Worm (Caenorhabditis elegans) whole organism, L1 larva: ENCODE data around the gene tag-294.

Experiments
- C04F5.9 ChIP-seq: sonication (generic microtip); optimal IDR thresholded peaks from 2 replicates; lab custom pipeline; 2016; ENCODE audit warnings: missing genetic modification characterization, missing compliant biosample characterization
- C16A3.4 ChIP-seq: fragments of 150-350 bp; optimal IDR thresholded peaks from 2 replicates; lab custom pipeline; 2014; ENCODE audit warnings: missing biosample characterization, missing genetic modification characterization
- C34B4.2 ChIP-seq: sonication (generic microtip); optimal IDR thresholded peaks from 2 replicates; lab custom pipeline; 2017; ENCODE audit warnings: mild to moderate bottlenecking, missing genetic modification characterization, missing compliant biosample characterization
- Y116A8C.19 ChIP-seq: sonication (generic microtip); optimal IDR thresholded peaks from 2 replicates; lab custom pipeline; 2016; ENCODE audit warnings: missing compliant biosample characterization, missing genetic modification characterization, borderline replicate concordance
- aly-2 ChIP-seq: fragments of 150-350 bp; optimal IDR thresholded peaks from 2 replicates; lab custom pipeline; 2014; ENCODE audit warnings: missing biosample characterization, missing genetic modification characterization
- blmp-1 ChIP-seq: fragments of 150-350 bp; optimal IDR thresholded peaks from 2 replicates; lab custom pipeline; 2014; ENCODE audit warnings: missing biosample characterization, missing genetic modification characterization
- ceh-82 ChIP-seq, 3 experiments: fragments of 150-350 bp in 1 of 3; sonication (generic microtip) in 2 of 3; optimal IDR thresholded peaks; 2 replicates each; lab custom pipeline; 2014 to 2017; ENCODE audit warnings: missing biosample characterization in 3 of 3, missing genetic modification characterization in 3 of 3
- dsc-1 ChIP-seq: sonication (generic microtip); optimal IDR thresholded peaks from 2 replicates; lab custom pipeline; 2016; ENCODE audit warnings: mild to moderate bottlenecking, missing genetic modification characterization, missing compliant biosample characterization
- efl-1 ChIP-seq, 4 experiments: fragments of 150-350 bp; optimal IDR thresholded peaks in 3 of 4; peaks in 1 of 4; 1 replicate in 1 of 4; 2 replicates in 3 of 4; lab custom pipeline; 2014; ENCODE audit warnings: missing biosample characterization in 2 of 4, missing genetic modification characterization in 2 of 4, missing genetic modification reagents in 2 of 4
- egl-27 ChIP-seq, 2 experiments: fragments of 150-350 bp in 1 of 2; sonication (generic microtip); optimal IDR thresholded peaks; 3 replicates each; lab custom pipeline; 2017 to 2018; ENCODE audit warnings: missing biosample characterization in 2 of 2, missing genetic modification characterization in 2 of 2, missing genetic modification reagents in 2 of 2
- elt-2 ChIP-seq: sonication (generic microtip); optimal IDR thresholded peaks from 2 replicates; lab custom pipeline; 2016; ENCODE audit warnings: missing genetic modification characterization, mild to moderate bottlenecking, inconsistent platforms, missing compliant biosample characterization, missing genetic modification reagents
- elt-3 ChIP-seq, 6 experiments: fragments of 150-350 bp in 1 of 6; sonication (generic microtip); optimal IDR thresholded peaks; 2 replicates each; lab custom pipeline; 2017 to 2018; ENCODE audit warnings: missing biosample characterization in 6 of 6, missing genetic modification characterization in 6 of 6, inconsistent platforms in 1 of 6
- fkh-8 ChIP-seq: sonication (generic microtip); optimal IDR thresholded peaks from 2 replicates; lab custom pipeline; 2016; ENCODE audit warnings: mild to moderate bottlenecking, missing genetic modification characterization, missing compliant biosample characterization
- fos-1 ChIP-seq: fragments of 150-350 bp; optimal IDR thresholded peaks from 2 replicates; lab custom pipeline; 2014; ENCODE audit warnings: missing biosample characterization, missing genetic modification characterization
- grh-1 ChIP-seq: fragments of 200-800 bp; sonication (Bioruptor generic); IDR thresholded peaks from 2 replicates; pipeline ENCODE4 v1.3.6; 2022; ENCODE audit warnings: missing genetic modification reagents, missing genetic modification characterization, missing compliant biosample characterization
- hlh-17 ChIP-seq: fragments of 200-800 bp; sonication (Bioruptor generic); optimal IDR thresholded peaks from 2 replicates; lab custom pipeline; 2018; ENCODE audit warnings: missing genetic modification characterization, mild to moderate bottlenecking, missing compliant biosample characterization, moderate library complexity, borderline replicate concordance
- hlh-4 ChIP-seq: sonication (generic microtip); optimal IDR thresholded peaks from 2 replicates; lab custom pipeline; 2016; ENCODE audit warnings: mild to moderate bottlenecking, missing genetic modification characterization, missing compliant biosample characterization
- irx-1 ChIP-seq: sonication (generic microtip); optimal IDR thresholded peaks from 2 replicates; lab custom pipeline; 2016; ENCODE audit warnings: missing genetic modification characterization, missing compliant biosample characterization
- isw-1 ChIP-seq: fragments of 200-800 bp; sonication (Bioruptor generic); IDR thresholded peaks from 2 replicates; pipeline ENCODE4 v1.3.6; 2022; ENCODE audit warnings: missing genetic modification characterization, missing compliant biosample characterization
- jun-1 ChIP-seq: fragments of 150-350 bp; optimal IDR thresholded peaks from 2 replicates; lab custom pipeline; 2014; ENCODE audit warnings: missing biosample characterization, missing genetic modification reagents, missing genetic modification characterization
- lin-14 ChIP-seq: fragments of 200-800 bp; sonication (Bioruptor generic); optimal IDR thresholded peaks from 2 replicates; lab custom pipeline; 2018; ENCODE audit warnings: mild to moderate bottlenecking, missing genetic modification characterization, moderate library complexity, missing compliant biosample characterization
- lsy-2 ChIP-seq, 2 experiments: fragments of 150-350 bp; optimal IDR thresholded peaks; 2 replicates each; lab custom pipeline; 2014; ENCODE audit warnings: missing biosample characterization in 2 of 2, missing genetic modification characterization in 2 of 2
- mdl-1 ChIP-seq, 2 experiments: fragments of 150-350 bp; optimal IDR thresholded peaks; 2 replicates each; lab custom pipeline; 2014 to 2017; ENCODE audit warnings: missing biosample characterization in 2 of 2, missing genetic modification characterization in 2 of 2, inconsistent platforms in 1 of 2
- mef-2 ChIP-seq: fragments of 150-350 bp; optimal IDR thresholded peaks from 2 replicates; lab custom pipeline; 2014; ENCODE audit warnings: missing biosample characterization, missing genetic modification characterization
- nhr-11 ChIP-seq: fragments of 150-350 bp; optimal IDR thresholded peaks from 2 replicates; lab custom pipeline; 2014; ENCODE audit warnings: missing biosample characterization, missing genetic modification characterization
- nhr-47 ChIP-seq: sonication (generic microtip); optimal IDR thresholded peaks from 2 replicates; lab custom pipeline; 2016; ENCODE audit warnings: mild to moderate bottlenecking, missing genetic modification characterization, moderate library complexity, missing compliant biosample characterization
- nhr-77 ChIP-seq: fragments of 150-350 bp; optimal IDR thresholded peaks from 2 replicates; lab custom pipeline; 2014; ENCODE audit warnings: missing biosample characterization, missing genetic modification characterization
- nhr-90 ChIP-seq: sonication (generic microtip); optimal IDR thresholded peaks from 2 replicates; lab custom pipeline; 2016; ENCODE audit warnings: mild to moderate bottlenecking, missing genetic modification characterization, missing compliant biosample characterization; ENCODE audit not compliant: poor library complexity
- pag-3 ChIP-seq: sonication (generic microtip); optimal IDR thresholded peaks from 2 replicates; lab custom pipeline; 2017; ENCODE audit warnings: missing genetic modification characterization, mild to moderate bottlenecking, missing compliant biosample characterization, antibody characterized with exemption, borderline replicate concordance; ENCODE audit not compliant: insufficient read depth
- pqm-1 ChIP-seq: sonication (generic microtip); optimal IDR thresholded peaks from 3 replicates; lab custom pipeline; 2017; ENCODE audit warnings: missing biosample characterization, missing genetic modification characterization
- snpc-4 ChIP-seq: fragments of 150-350 bp; optimal IDR thresholded peaks from 2 replicates; lab custom pipeline; 2014; ENCODE audit warnings: missing biosample characterization, missing genetic modification characterization
- snu-23 ChIP-seq: sonication (generic microtip); optimal IDR thresholded peaks from 2 replicates; lab custom pipeline; 2016; ENCODE audit warnings: missing genetic modification characterization, missing compliant biosample characterization
- sup-37 ChIP-seq: fragments of 200-800 bp; sonication (Bioruptor generic); optimal IDR thresholded peaks from 2 replicates; lab custom pipeline; 2018; ENCODE audit warnings: mild to moderate bottlenecking, missing genetic modification characterization, missing compliant biosample characterization
- tbx-2 ChIP-seq: sonication (generic microtip); optimal IDR thresholded peaks from 2 replicates; lab custom pipeline; 2016; ENCODE audit warnings: missing genetic modification characterization, missing compliant biosample characterization
- tlp-1 ChIP-seq: fragments of 150-350 bp; optimal IDR thresholded peaks from 2 replicates; lab custom pipeline; 2014; ENCODE audit warnings: missing biosample characterization, missing genetic modification characterization
- unc-30 ChIP-seq: sonication (generic microtip); optimal IDR thresholded peaks from 2 replicates; lab custom pipeline; 2017; ENCODE audit warnings: missing biosample characterization, missing genetic modification characterization
- unc-62 ChIP-seq: fragments of 150-350 bp; optimal IDR thresholded peaks from 2 replicates; lab custom pipeline; 2014; ENCODE audit warnings: missing biosample characterization, missing genetic modification reagents, missing genetic modification characterization
- unc-86 ChIP-seq: sonication (generic microtip); optimal IDR thresholded peaks from 2 replicates; lab custom pipeline; 2016; ENCODE audit warnings: missing genetic modification characterization, missing compliant biosample characterization
- vab-15 ChIP-seq: sonication (generic microtip); optimal IDR thresholded peaks from 2 replicates; lab custom pipeline; 2017; ENCODE audit warnings: missing genotype, mild to moderate bottlenecking, missing genetic modification characterization, missing compliant biosample characterization
- xbp-1 ChIP-seq: sonication (generic microtip); optimal IDR thresholded peaks from 2 replicates; lab custom pipeline; 2016; ENCODE audit warnings: missing genetic modification characterization, missing compliant biosample characterization

The tag-294 gene

ce11 chrX:5728956-5729467 is 34.2 kb downstream of the tag-294 start (continued):
- peak; percentile 92 for TF ChIP-seq lin-14 (GFP tag; lab: Kevin White, UChicago)
- TF ChIP-seq pag-3: no peak
- no peak for TF ChIP-seq mef-2
- TF ChIP-seq unc-62 (GFP tag; lab: Kevin White, UChicago): no peak
- no peak for TF ChIP-seq sup-37 (GFP tag; lab: Kevin White, UChicago)
- TF ChIP-seq Y116A8C.19 (tag; lab: Kevin White, UChicago): no peak
- peak; percentile 67 for TF ChIP-seq snu-23
- peak; percentile 54 for TF ChIP-seq xbp-1 (tag; lab: Kevin White, UChicago)
- no peak for TF ChIP-seq elt-3 (tag; optimal IDR thresholded peaks at IDR 0.05; lab: Kevin White, UChicago)
- no peak for TF ChIP-seq C34B4.2
- TF ChIP-seq nhr-77 (tag; lab: Kevin White, UChicago): peak; percentile 13
- TF ChIP-seq nhr-11 (tag; lab: Kevin White, UChicago): no peak
- TF ChIP-seq unc-30 (tag; lab: Kevin White, UChicago): no peak
- TF ChIP-seq irx-1 (tag; lab: Kevin White, UChicago): peak; percentile 26
- no peak for TF ChIP-seq blmp-1 (tag; lab: Kevin White, UChicago)
- peak in 1 of 2 experiments; percentile 61 for TF ChIP-seq lsy-2 (tag; optimal IDR thresholded peaks at IDR 0.05; lab: Kevin White, UChicago)
- TF ChIP-seq fos-1: peak; percentile 35
- TF ChIP-seq jun-1: peak; percentile 54
- TF ChIP-seq pqm-1: no peak
- peak; percentile 86 for TF ChIP-seq unc-86 (tag; lab: Kevin White, UChicago)
- peak in 1 of 2 experiments; percentile 14 for TF ChIP-seq mdl-1 (tag; optimal IDR thresholded peaks at IDR 0.05; lab: Kevin White, UChicago)
- TF ChIP-seq dsc-1 (tag; lab: Kevin White, UChicago): peak; percentile 74
- peak; percentile 4 to 23 for TF ChIP-seq efl-1 (optimal IDR thresholded peaks at IDR 0.05; lab: Kevin White, UChicago)
- TF ChIP-seq efl-1 (GFP tag; optimal IDR thresholded peaks at IDR 0.05 in 1 of 2; lab: Kevin White, UChicago): peak in 1 of 2 experiments; percentile 78
- peak in 1 of 2 experiments; percentile 61 for TF ChIP-seq egl-27 (tag; optimal IDR thresholded peaks at IDR 0.05; lab: Kevin White, UChicago)
- TF ChIP-seq C04F5.9 (tag; lab: Kevin White, UChicago): no peak
- TF ChIP-seq tbx-2: peak; percentile 79
- TF ChIP-seq C16A3.4 (tag; lab: Kevin White, UChicago): peak; percentile 27
- no peak for TF ChIP-seq elt-2
- TF ChIP-seq ceh-82 (tag; optimal IDR thresholded peaks at IDR 0.05; lab: Kevin White, UChicago): peak; percentile 19 to 76 (median 73)
- no peak for TF ChIP-seq hlh-4
- no peak for TF ChIP-seq hlh-17 (GFP tag; lab: Kevin White, UChicago)
- peak; percentile 91 for TF ChIP-seq fkh-8
- no peak; the same call in none of the 2 replicates for TF ChIP-seq isw-1 (GFP tag; lab: Robert Waterston, UW)
- no peak for TF ChIP-seq vab-15 (tag; lab: Kevin White, UChicago)
- TF ChIP-seq, all 84 proteins: peak for 34

- TF ChIP-seq nhr-90 (tag; lab: Kevin White, UChicago): no peak
- TF ChIP-seq dsc-1 (tag; lab: Kevin White, UChicago): no peak
- no peak for TF ChIP-seq fkh-8
- TF ChIP-seq snpc-4: no peak
- no peak for TF ChIP-seq nhr-47
- TF ChIP-seq blmp-1 (tag; lab: Kevin White, UChicago): no peak
- no peak for TF ChIP-seq grh-1 (GFP tag; lab: Robert Waterston, UW)
- TF ChIP-seq C34B4.2: no peak
- no peak for TF ChIP-seq tlp-1 (tag; lab: Kevin White, UChicago)
- no peak for TF ChIP-seq sup-37 (GFP tag; lab: Kevin White, UChicago)
- TF ChIP-seq aly-2 (tag; lab: Kevin White, UChicago): no peak
- no peak for TF ChIP-seq unc-62 (GFP tag; lab: Kevin White, UChicago)
These were observed 37.0 kb downstream of the tag-294 start for ce11 chrX:5726160-5726559.
